Worm (Caenorhabditis elegans) whole organism, L1 larva: ENCODE measurements around the gene lec-9.
"Not testable (repeated sequence)": the region's sequence is repeated elsewhere in the genome, so short reads cannot be mapped to it uniquely, and the experiment has no call there.

Source experiments
- C34B4.2 ChIP-seq: sonication (generic microtip); optimal IDR thresholded peaks from 2 replicates; lab custom pipeline; 2017; ENCODE audit warnings: mild to moderate bottlenecking, missing genetic modification characterization, missing compliant biosample characterization
- F16B12.6 ChIP-seq: fragments of 150-350 bp; optimal IDR thresholded peaks from 2 replicates; lab custom pipeline; 2014; ENCODE audit warnings: missing biosample characterization, missing genetic modification characterization
- ceh-63 ChIP-seq: fragments of 200-800 bp; sonication (Bioruptor generic); optimal IDR thresholded peaks from 2 replicates; lab custom pipeline; 2018; ENCODE audit warnings: mild to moderate bottlenecking, missing genetic modification characterization, missing compliant biosample characterization
- efl-1 ChIP-seq, 4 experiments: fragments of 150-350 bp; optimal IDR thresholded peaks in 3 of 4; peaks in 1 of 4; 1 replicate in 1 of 4; 2 replicates in 3 of 4; lab custom pipeline; 2014; ENCODE audit warnings: missing biosample characterization in 2 of 4, missing genetic modification characterization in 2 of 4, missing genetic modification reagents in 2 of 4
- egl-13 ChIP-seq: sonication (generic microtip); optimal IDR thresholded peaks from 2 replicates; lab custom pipeline; 2016; ENCODE audit warnings: missing genotype, missing genetic modification reagents, missing genetic modification characterization, missing compliant biosample characterization
- egl-27 ChIP-seq, 2 experiments: fragments of 150-350 bp in 1 of 2; sonication (generic microtip); optimal IDR thresholded peaks; 3 replicates each; lab custom pipeline; 2017 to 2018; ENCODE audit warnings: missing biosample characterization in 2 of 2, missing genetic modification characterization in 2 of 2, missing genetic modification reagents in 2 of 2
- elt-2 ChIP-seq: sonication (generic microtip); optimal IDR thresholded peaks from 2 replicates; lab custom pipeline; 2016; ENCODE audit warnings: missing genetic modification characterization, mild to moderate bottlenecking, inconsistent platforms, missing compliant biosample characterization, missing genetic modification reagents
- elt-3 ChIP-seq, 6 experiments: fragments of 150-350 bp in 1 of 6; sonication (generic microtip); optimal IDR thresholded peaks; 2 replicates each; lab custom pipeline; 2017 to 2018; ENCODE audit warnings: missing biosample characterization in 6 of 6, missing genetic modification characterization in 6 of 6, inconsistent platforms in 1 of 6
- fkh-8 ChIP-seq: sonication (generic microtip); optimal IDR thresholded peaks from 2 replicates; lab custom pipeline; 2016; ENCODE audit warnings: mild to moderate bottlenecking, missing genetic modification characterization, missing compliant biosample characterization
- hlh-17 ChIP-seq: fragments of 200-800 bp; sonication (Bioruptor generic); optimal IDR thresholded peaks from 2 replicates; lab custom pipeline; 2018; ENCODE audit warnings: missing genetic modification characterization, mild to moderate bottlenecking, missing compliant biosample characterization, moderate library complexity, borderline replicate concordance
- hlh-4 ChIP-seq: sonication (generic microtip); optimal IDR thresholded peaks from 2 replicates; lab custom pipeline; 2016; ENCODE audit warnings: mild to moderate bottlenecking, missing genetic modification characterization, missing compliant biosample characterization
- hpl-2 ChIP-seq: fragments of 150-350 bp; optimal IDR thresholded peaks from 2 replicates; lab custom pipeline; 2014; ENCODE audit warnings: missing biosample characterization, missing genetic modification reagents, missing genetic modification characterization
- isw-1 ChIP-seq: fragments of 200-800 bp; sonication (Bioruptor generic); IDR thresholded peaks from 2 replicates; pipeline ENCODE4 v1.3.6; 2022; ENCODE audit warnings: missing genetic modification characterization, missing compliant biosample characterization
- lin-14 ChIP-seq: fragments of 200-800 bp; sonication (Bioruptor generic); optimal IDR thresholded peaks from 2 replicates; lab custom pipeline; 2018; ENCODE audit warnings: mild to moderate bottlenecking, missing genetic modification characterization, moderate library complexity, missing compliant biosample characterization
- lin-35 ChIP-seq, 2 experiments: fragments of 150-350 bp; optimal IDR thresholded peaks; 2 replicates each; lab custom pipeline; 2014; ENCODE audit warnings: missing biosample characterization in 2 of 2, missing genetic modification characterization in 2 of 2, missing genetic modification reagents in 2 of 2
- lin-39 ChIP-seq: fragments of 150-350 bp; optimal IDR thresholded peaks from 2 replicates; lab custom pipeline; 2014; ENCODE audit warnings: missing biosample characterization, missing genetic modification reagents, missing genetic modification characterization
- mdl-1 ChIP-seq, 2 experiments: fragments of 150-350 bp; optimal IDR thresholded peaks; 2 replicates each; lab custom pipeline; 2014 to 2017; ENCODE audit warnings: missing biosample characterization in 2 of 2, missing genetic modification characterization in 2 of 2, inconsistent platforms in 1 of 2
- mep-1 ChIP-seq: fragments of 150-350 bp; optimal IDR thresholded peaks from 2 replicates; lab custom pipeline; 2014; ENCODE audit warnings: missing biosample characterization, missing genetic modification characterization
- nhr-19 ChIP-seq: fragments of 200-800 bp; sonication (Bioruptor generic); conservative IDR thresholded peaks from 2 replicates; pipeline ENCODE4 v1.3.6; 2022; ENCODE audit warnings: missing genetic modification characterization, missing compliant biosample characterization
- nhr-237 ChIP-seq: fragments of 150-350 bp; optimal IDR thresholded peaks from 2 replicates; lab custom pipeline; 2014; ENCODE audit warnings: missing biosample characterization, missing genetic modification characterization
- nhr-47 ChIP-seq: sonication (generic microtip); optimal IDR thresholded peaks from 2 replicates; lab custom pipeline; 2016; ENCODE audit warnings: mild to moderate bottlenecking, missing genetic modification characterization, moderate library complexity, missing compliant biosample characterization
- nhr-71 ChIP-seq: sonication (generic microtip); optimal IDR thresholded peaks from 2 replicates; lab custom pipeline; 2016; ENCODE audit warnings: mild to moderate bottlenecking, missing genetic modification characterization, moderate library complexity, missing compliant biosample characterization
- nhr-76 ChIP-seq: sonication (generic microtip); optimal IDR thresholded peaks from 2 replicates; lab custom pipeline; 2017; ENCODE audit warnings: missing biosample characterization, missing genetic modification characterization
- nhr-77 ChIP-seq: fragments of 150-350 bp; optimal IDR thresholded peaks from 2 replicates; lab custom pipeline; 2014; ENCODE audit warnings: missing biosample characterization, missing genetic modification characterization
- nhr-85 ChIP-seq: sonication (generic microtip); peaks from one replicate; lab custom pipeline; 2016; ENCODE audit warnings: missing genetic modification characterization, inconsistent platforms, missing compliant biosample characterization
- nhr-90 ChIP-seq: sonication (generic microtip); optimal IDR thresholded peaks from 2 replicates; lab custom pipeline; 2016; ENCODE audit warnings: mild to moderate bottlenecking, missing genetic modification characterization, missing compliant biosample characterization; ENCODE audit not compliant: poor library complexity
- pqm-1 ChIP-seq: sonication (generic microtip); optimal IDR thresholded peaks from 3 replicates; lab custom pipeline; 2017; ENCODE audit warnings: missing biosample characterization, missing genetic modification characterization
- rnt-1 ChIP-seq: sonication (generic microtip); optimal IDR thresholded peaks from 2 replicates; lab custom pipeline; 2016; ENCODE audit warnings: mild to moderate bottlenecking, missing genetic modification characterization, moderate library complexity, missing compliant biosample characterization
- skn-1 ChIP-seq: fragments of 150-350 bp; optimal IDR thresholded peaks from 2 replicates; lab custom pipeline; 2014; ENCODE audit warnings: missing biosample characterization, missing genetic modification characterization
- snu-23 ChIP-seq: sonication (generic microtip); optimal IDR thresholded peaks from 2 replicates; lab custom pipeline; 2016; ENCODE audit warnings: missing genetic modification characterization, missing compliant biosample characterization
- sox-4 ChIP-seq: sonication (generic microtip); optimal IDR thresholded peaks from 2 replicates; lab custom pipeline; 2016; ENCODE audit warnings: missing genetic modification characterization, missing compliant biosample characterization
- sptf-1 ChIP-seq: fragments of 150-350 bp; optimal IDR thresholded peaks from 2 replicates; lab custom pipeline; 2014; ENCODE audit warnings: missing biosample characterization, missing genetic modification characterization
- swsn-7 ChIP-seq: sonication (generic microtip); optimal IDR thresholded peaks from 2 replicates; lab custom pipeline; 2016; ENCODE audit warnings: missing genetic modification characterization, missing compliant biosample characterization
- tbx-2 ChIP-seq: sonication (generic microtip); optimal IDR thresholded peaks from 2 replicates; lab custom pipeline; 2016; ENCODE audit warnings: missing genetic modification characterization, missing compliant biosample characterization
- tlp-1 ChIP-seq: fragments of 150-350 bp; optimal IDR thresholded peaks from 2 replicates; lab custom pipeline; 2014; ENCODE audit warnings: missing biosample characterization, missing genetic modification characterization
- unc-86 ChIP-seq: sonication (generic microtip); optimal IDR thresholded peaks from 2 replicates; lab custom pipeline; 2016; ENCODE audit warnings: missing genetic modification characterization, missing compliant biosample characterization
- xbp-1 ChIP-seq: sonication (generic microtip); optimal IDR thresholded peaks from 2 replicates; lab custom pipeline; 2016; ENCODE audit warnings: missing genetic modification characterization, missing compliant biosample characterization
- zag-1 ChIP-seq: fragments of 150-350 bp; optimal IDR thresholded peaks from 2 replicates; lab custom pipeline; 2014; ENCODE audit warnings: missing biosample characterization, missing genetic modification characterization
- ztf-11 ChIP-seq, 2 experiments: sonication (generic microtip); optimal IDR thresholded peaks; 2 replicates each; lab custom pipeline; 2016 to 2017; ENCODE audit warnings: missing genetic modification characterization in 2 of 2, missing biosample characterization in 1 of 2, missing compliant biosample characterization in 1 of 2

The lec-9 gene

DNA sequence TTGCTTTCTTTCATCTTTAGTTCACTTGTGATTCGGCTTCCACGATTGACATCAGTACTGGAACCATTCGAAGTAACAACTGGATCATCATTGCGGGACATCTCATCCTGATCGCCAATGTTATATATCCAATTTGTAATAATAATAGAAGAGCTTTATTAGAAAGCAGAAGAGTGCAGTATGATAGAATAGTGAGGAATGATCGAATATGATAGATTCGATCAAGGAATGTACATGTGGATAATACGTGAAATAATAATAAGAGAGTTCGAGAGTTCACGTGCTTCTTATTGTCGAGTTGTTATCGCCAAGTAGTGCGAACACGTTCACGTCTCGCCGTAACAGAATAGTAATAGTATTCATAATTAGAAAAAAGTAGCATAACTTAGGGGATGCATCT lies 21.3 kb upstream of the lec-9 start, which contains the start of gene F39B3.3:
Gene F39B3.3, minus strand, starts transcription at position 101 of the 400 bp plus-strand sequence.
- not testable (repeated sequence) for TF ChIP-seq elt-2 (tag; lab: Kevin White, UChicago); zag-1 (tag; lab: Kevin White, UChicago); fkh-8

DNA sequence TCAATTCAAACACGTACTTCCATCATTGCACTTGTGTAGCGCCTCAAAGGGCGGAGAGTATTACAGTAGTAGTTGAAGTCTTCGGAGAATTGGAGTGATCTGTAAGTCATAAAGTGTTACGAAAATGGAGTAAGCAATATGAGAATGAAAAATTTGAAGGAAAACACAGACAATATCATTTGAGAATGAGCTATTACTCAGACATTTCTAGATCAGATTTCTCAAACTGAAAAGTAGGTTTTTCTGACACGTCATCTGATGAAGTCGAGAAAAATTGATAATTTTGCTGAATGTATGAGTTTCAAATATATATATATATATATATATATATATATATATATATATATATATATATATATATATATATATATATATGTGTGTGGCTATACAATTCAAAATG lies 20.5 kb upstream of the lec-9 start, which contains the start of gene frpr-7:
Gene frpr-7, minus strand, starts transcription at position 101 of the 400 bp plus-strand sequence.
- TF ChIP-seq elt-3 (tag; optimal IDR thresholded peaks at IDR 0.05; lab: Kevin White, UChicago): no peak
- no peak for TF ChIP-seq snu-23 (GFP tag; lab: Kevin White, UChicago)
- no peak for TF ChIP-seq egl-13 (tag; lab: Kevin White, UChicago)
- no peak for TF ChIP-seq sox-4 (tag; lab: Kevin White, UChicago)
- TF ChIP-seq nhr-76 (tag; lab: Kevin White, UChicago): no peak
- TF ChIP-seq nhr-237 (tag; lab: Kevin White, UChicago): no peak
- no peak for TF ChIP-seq C34B4.2 (tag; lab: Kevin White, UChicago)
- TF ChIP-seq fkh-8: no peak
- TF ChIP-seq isw-1 (GFP tag; lab: Robert Waterston, UW): no peak
- no peak for TF ChIP-seq hlh-4
- TF ChIP-seq skn-1: no peak
- TF ChIP-seq pqm-1 (tag; lab: Kevin White, UChicago): no peak
- TF ChIP-seq hlh-17 (GFP tag; lab: Kevin White, UChicago): no peak
- TF ChIP-seq, all 84 proteins: peak for 0

DNA sequence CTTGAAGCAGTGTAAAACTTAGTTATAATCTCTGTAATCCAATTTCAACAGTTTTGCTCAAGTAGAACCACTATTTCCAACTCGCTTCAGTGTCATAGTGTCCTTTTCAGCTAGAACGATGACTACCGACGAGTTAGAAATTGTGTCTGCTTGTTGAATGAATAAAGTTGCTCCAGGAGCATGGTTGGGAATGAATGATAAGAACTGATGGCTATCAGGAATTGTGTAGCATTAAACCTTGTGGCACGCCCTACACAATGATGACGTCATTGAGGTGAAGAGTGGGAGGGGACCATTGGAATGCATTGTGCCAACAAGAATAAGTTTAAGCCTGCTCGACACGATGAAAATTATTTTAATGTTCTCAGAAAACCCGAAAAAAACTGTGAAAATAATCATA lies 1.6 kb upstream of the lec-9 start:
- TF ChIP-seq elt-2 (tag; lab: Kevin White, UChicago): peak; percentile 18
- no peak for TF ChIP-seq ceh-63
- peak in 1 of 2 experiments; percentile 4 for TF ChIP-seq mdl-1 (tag; optimal IDR thresholded peaks at IDR 0.05; lab: Kevin White, UChicago)

DNA sequence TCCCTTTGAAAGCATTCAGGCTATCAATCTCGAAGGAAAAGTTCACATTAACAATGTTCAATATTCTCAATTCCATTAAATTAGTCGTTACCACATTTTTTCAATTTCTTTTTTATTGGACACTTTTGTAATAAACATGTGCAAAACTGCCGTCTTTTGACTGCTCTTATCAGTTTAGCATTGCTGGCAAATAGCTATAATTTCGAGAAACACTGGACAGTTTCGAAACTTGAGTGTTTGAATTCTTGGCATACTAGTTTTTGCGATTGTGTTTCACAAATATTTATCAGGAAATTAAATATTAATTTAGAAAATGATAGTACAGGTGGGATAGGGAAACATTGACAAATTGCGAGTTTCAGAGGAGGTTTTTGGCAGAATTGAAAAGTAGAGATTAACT lies 1.1 kb downstream of the lec-9 start:
- TF ChIP-seq lin-35 (GFP tag; optimal IDR thresholded peaks at IDR 0.05; lab: Kevin White, UChicago) (peak in 1 of 2 experiments; percentile 13), pqm-1 (tag; lab: Kevin White, UChicago) (peak; percentile 57), efl-1 (optimal IDR thresholded peaks at IDR 0.05; lab: Kevin White, UChicago) (no peak), efl-1 (GFP tag; optimal IDR thresholded peaks at IDR 0.05 in 1 of 2; lab: Kevin White, UChicago) (peak in 1 of 2 experiments; percentile 60), tlp-1 (tag; lab: Kevin White, UChicago) (peak; percentile 46), hpl-2 (GFP tag; lab: Kevin White, UChicago) (no peak), nhr-71 (tag; lab: Kevin White, UChicago) (peak; percentile 1), elt-2 (tag; lab: Kevin White, UChicago) (peak; percentile 74), nhr-237 (tag; lab: Kevin White, UChicago) (no peak)

ce11 chrX:17609948-17610347 lies 9.7 kb downstream of the lec-9 start, which contains the start of gene C16H3.3:
C16H3.3 (minus strand) TSS chrX:17610048.
- TF ChIP-seq nhr-19 (GFP tag; lab: Robert Waterston, UW): no peak
- TF ChIP-seq zag-1 (tag; lab: Kevin White, UChicago): no peak
- TF ChIP-seq ztf-11 (tag; optimal IDR thresholded peaks at IDR 0.05; lab: Kevin White, UChicago): no peak
- no peak for TF ChIP-seq F16B12.6 (tag; lab: Kevin White, UChicago)
- TF ChIP-seq lin-39: no peak

- peak; percentile 36 for TF ChIP-seq nhr-85 (tag; lab: Kevin White, UChicago)
- peak; percentile 43 for TF ChIP-seq mep-1 (tag; lab: Kevin White, UChicago)
- TF ChIP-seq skn-1: peak; percentile 46
- TF ChIP-seq F16B12.6 (tag; lab: Kevin White, UChicago): no peak
- no peak for TF ChIP-seq nhr-77 (tag; lab: Kevin White, UChicago)
- peak; percentile 80 for TF ChIP-seq nhr-71 (tag; lab: Kevin White, UChicago)
- peak; percentile 27 for TF ChIP-seq nhr-90
- TF ChIP-seq ceh-63: no peak
- TF ChIP-seq nhr-76 (tag; lab: Kevin White, UChicago): no peak
- peak; percentile 61 for TF ChIP-seq unc-86 (tag; lab: Kevin White, UChicago)
- TF ChIP-seq lin-14 (GFP tag; lab: Kevin White, UChicago): peak; percentile 89
- TF ChIP-seq pqm-1 (tag; lab: Kevin White, UChicago): no peak
- TF ChIP-seq rnt-1 (tag; lab: Kevin White, UChicago): peak; percentile 57
- TF ChIP-seq swsn-7 (tag; lab: Kevin White, UChicago): peak; percentile 53
- no peak for TF ChIP-seq hpl-2 (GFP tag; lab: Kevin White, UChicago)
- peak; percentile 70 for TF ChIP-seq nhr-47 (tag; lab: Kevin White, UChicago)
- no peak for TF ChIP-seq egl-27 (tag; optimal IDR thresholded peaks at IDR 0.05; lab: Kevin White, UChicago)
- TF ChIP-seq sptf-1 (tag; lab: Kevin White, UChicago): no peak
- TF ChIP-seq xbp-1 (tag; lab: Kevin White, UChicago): peak; percentile 36
- peak; percentile 53 for TF ChIP-seq tbx-2 (tag; lab: Kevin White, UChicago)
These were observed 10.2 kb downstream of the lec-9 start for ce11 chrX:17610406-17610981.
